Fruit fly (Drosophila melanogaster): ENCODE measurements around the gene Hsp60A.
A peak's percentile ranks its signal among the peaks of the same experiment; 100 is the strongest.

The Hsp60A gene

dm6 chrX:11147553-11148067 lies 39.3 kb downstream of the Hsp60A start (continued):
- TF ChIP-seq CG17829 (tag; optimal IDR thresholded peaks at IDR 0.05), result no peak
- no peak for TF ChIP-seq Dad (GFP tag; optimal IDR thresholded peaks at IDR 0.05)
- no peak for TF ChIP-seq ac (GFP tag; optimal IDR thresholded peaks at IDR 0.05)
- TF ChIP-seq CHES-1-like (GFP tag; optimal IDR thresholded peaks at IDR 0.05), result no peak
- TF ChIP-seq kah (GFP tag; optimal IDR thresholded peaks at IDR 0.05), result no peak
- peak; percentile 68 for TF ChIP-seq dm (GFP tag; optimal IDR thresholded peaks at IDR 0.05)
- TF ChIP-seq ci (GFP tag; IDR thresholded peaks at IDR 0.05), result no peak
- TF ChIP-seq h (optimal IDR thresholded peaks at IDR 0.05), result no peak
- no peak for TF ChIP-seq CG43689 (GFP tag; IDR thresholded peaks at IDR 0.05)
- 0 out of 2 replicates have a peak, but pooled peaks have one; percentile 24 for TF ChIP-seq Drgx (GFP tag; IDR thresholded peaks at IDR 0.05)
- TF ChIP-seq cg (GFP tag; optimal IDR thresholded peaks at IDR 0.05), result peak; percentile 83
- peak; percentile 64 for TF ChIP-seq nerfin-1 (tag; optimal IDR thresholded peaks at IDR 0.05)
- TF ChIP-seq abd-A (tag; optimal IDR thresholded peaks at IDR 0.05), result no peak
- no peak for TF ChIP-seq sr (GFP tag; IDR thresholded peaks at IDR 0.05)
- no peak for TF ChIP-seq Elba2 (GFP tag; optimal IDR thresholded peaks at IDR 0.05)
- TF ChIP-seq CG31365 (tag; optimal IDR thresholded peaks at IDR 0.05), result no peak
- TF ChIP-seq tup (GFP tag; optimal IDR thresholded peaks at IDR 0.05), result no peak
- no peak for TF ChIP-seq Dfd (GFP tag; optimal IDR thresholded peaks at IDR 0.05)
- TF ChIP-seq CG4617 (GFP tag; optimal IDR thresholded peaks at IDR 0.05; ENCODE audit: borderline replicate concordance), result no peak
- TF ChIP-seq CG9437 (GFP tag; optimal IDR thresholded peaks at IDR 0.05), result no peak
- TF ChIP-seq CG6654 (GFP tag; optimal IDR thresholded peaks at IDR 0.05), result no peak
- TF ChIP-seq tgo (GFP tag; IDR thresholded peaks at IDR 0.05), result no peak
- TF ChIP-seq ara (GFP tag; IDR thresholded peaks at IDR 0.05), result no peak
- TF ChIP-seq sqz (GFP tag; optimal IDR thresholded peaks at IDR 0.05), result peak; percentile 68
- TF ChIP-seq Xrp1 (GFP tag; IDR thresholded peaks at IDR 0.05), result no peak
- no peak for TF ChIP-seq tin (GFP tag; optimal IDR thresholded peaks at IDR 0.05)
- TF ChIP-seq BtbVII (GFP tag; optimal IDR thresholded peaks at IDR 0.05), result no peak
- TF ChIP-seq Opbp (GFP tag; IDR thresholded peaks at IDR 0.05; ENCODE audit: partially characterized antibody), result no peak
- TF ChIP-seq CG3726 (GFP tag; IDR thresholded peaks at IDR 0.05), result no peak
- no peak for TF ChIP-seq her (GFP tag; optimal IDR thresholded peaks at IDR 0.05)
- TF ChIP-seq run (tag; optimal IDR thresholded peaks at IDR 0.05), result no peak
- no peak for TF ChIP-seq CG7786 (GFP tag; optimal IDR thresholded peaks at IDR 0.05)
- TF ChIP-seq CG30403 (GFP tag; optimal IDR thresholded peaks at IDR 0.05), result no peak
- no peak for TF ChIP-seq CG18599 (GFP tag; optimal IDR thresholded peaks at IDR 0.05)
- no peak for TF ChIP-seq stwl (tag; optimal IDR thresholded peaks at IDR 0.05)
- TF ChIP-seq CG10959 (GFP tag; IDR thresholded peaks at IDR 0.05), result no peak
- TF ChIP-seq CG3407 (GFP tag; optimal IDR thresholded peaks at IDR 0.05), result no peak
- TF ChIP-seq unpg (GFP tag; optimal IDR thresholded peaks at IDR 0.05), result no peak
- TF ChIP-seq Atf3 (GFP tag; optimal IDR thresholded peaks at IDR 0.05), result no peak
- peak; percentile 12 for TF ChIP-seq scrt (GFP tag; optimal IDR thresholded peaks at IDR 0.05)
- TF ChIP-seq Deaf1 (tag; optimal IDR thresholded peaks at IDR 0.05), result no peak
- no peak for TF ChIP-seq CG9876 (GFP tag; optimal IDR thresholded peaks at IDR 0.05)
- TF ChIP-seq gem (tag; optimal IDR thresholded peaks at IDR 0.05), result no peak
- no peak for TF ChIP-seq CG11398 (GFP tag; optimal IDR thresholded peaks at IDR 0.05)
- no peak for TF ChIP-seq Meics (GFP tag; optimal IDR thresholded peaks at IDR 0.05)
- TF ChIP-seq cato (GFP tag; optimal IDR thresholded peaks at IDR 0.05; ENCODE audit: borderline replicate concordance), result no peak
- no peak for TF ChIP-seq croc (GFP tag; conservative IDR thresholded peaks at IDR 0.05)
- TF ChIP-seq CG3995 (GFP tag; optimal IDR thresholded peaks at IDR 0.05), result no peak
- TF ChIP-seq cwo (GFP tag; optimal IDR thresholded peaks at IDR 0.05), result no peak
- TF ChIP-seq rib (GFP tag; IDR thresholded peaks at IDR 0.05), result no peak
- TF ChIP-seq dan (GFP tag; IDR thresholded peaks at IDR 0.05), result no peak
- no peak for TF ChIP-seq CG1647 (GFP tag; optimal IDR thresholded peaks at IDR 0.05)
